Worm (Caenorhabditis elegans): ENCODE data around the gene sdz-18.

The sdz-18 gene

ce11 chrII:1706385-1706784 is at the start of gene sdz-18:
sdz-18 (minus strand) TSS chrII:1706485.
- TF ChIP-seq ceh-24 (tag; optimal IDR thresholded peaks at IDR 0.05) (no peak), pat-9 (tag; optimal IDR thresholded peaks at IDR 0.05) (no peak), unc-55 (GFP tag; optimal IDR thresholded peaks at IDR 0.05) (no peak), ahr-1 (tag; optimal IDR thresholded peaks at IDR 0.05) (no peak)

ce11 chrII:1756072-1756471 is 49.8 kb upstream of the sdz-18 start, which contains the start of gene F36H5.17:
F36H5.17 (minus strand) TSS chrII:1756172.
- TF ChIP-seq nhr-11 (tag; optimal IDR thresholded peaks at IDR 0.05) (no peak), ttx-3 (tag; optimal IDR thresholded peaks at IDR 0.05) (no peak), Y22D7AL.16 (tag; optimal IDR thresholded peaks at IDR 0.05) (no peak), T23F11.4 (GFP tag; optimal IDR thresholded peaks at IDR 0.05) (no peak), tbx-2 (tag; optimal IDR thresholded peaks at IDR 0.05) (no peak), ztf-16 (tag; optimal IDR thresholded peaks at IDR 0.05) (no peak), K09A11.1 (tag; optimal IDR thresholded peaks at IDR 0.05; ENCODE audit: insufficient read depth) (no peak), pax-1 (tag; optimal IDR thresholded peaks at IDR 0.05) (no peak), hlh-8 (tag; optimal IDR thresholded peaks at IDR 0.05) (no peak)

- TF ChIP-seq syd-9 (tag; optimal IDR thresholded peaks at IDR 0.05) (no peak), lim-6 (tag; optimal IDR thresholded peaks at IDR 0.05) (no peak), ceh-2 (tag; optimal IDR thresholded peaks at IDR 0.05) (no peak), ceh-48 (tag; optimal IDR thresholded peaks at IDR 0.05) (no peak), hlh-13 (GFP tag; optimal IDR thresholded peaks at IDR 0.05) (no peak), tbx-7 (tag; optimal IDR thresholded peaks at IDR 0.05) (no peak), pag-3 (tag; optimal IDR thresholded peaks at IDR 0.05; ENCODE audit: borderline replicate concordance) (no peak), unc-55 (GFP tag; optimal IDR thresholded peaks at IDR 0.05) (no peak), ama-1 (optimal IDR thresholded peaks at IDR 0.05) (no peak), ttx-3 (tag; optimal IDR thresholded peaks at IDR 0.05) (no peak), rnt-1 (tag; optimal IDR thresholded peaks at IDR 0.05) (no peak), fax-1 (tag; optimal IDR thresholded peaks at IDR 0.05) (no peak), lin-11 (tag; optimal IDR thresholded peaks at IDR 0.05) (no peak), ztf-16 (tag; optimal IDR thresholded peaks at IDR 0.05) (no peak), ceh-18 (tag; optimal IDR thresholded peaks at IDR 0.05) (no peak), sox-2 (GFP tag; IDR thresholded peaks at IDR 0.05) (no peak), hlh-6 (tag; optimal IDR thresholded peaks at IDR 0.05) (no peak), C08G9.2 (tag; optimal IDR thresholded peaks at IDR 0.05) (no peak), pax-1 (tag; optimal IDR thresholded peaks at IDR 0.05) (no peak), ceh-45 (GFP tag; IDR thresholded peaks at IDR 0.05) (no peak)
Measured at ce11 chrII:1752990-1753389, 46.7 kb upstream of the sdz-18 start, which contains the start of gene F36H5.9. F36H5.9 (minus strand) TSS chrII:1753090.

ce11 chrII:1750413-1750812 is 44.1 kb upstream of the sdz-18 start, which contains the start of the genes F36H5.13 and F36H5.8:
F36H5.13 (minus strand) TSS chrII:1750513.
F36H5.8 (minus strand) TSS chrII:1750686.
- no peak for TF ChIP-seq ceh-2 (tag; optimal IDR thresholded peaks at IDR 0.05)
- no peak for TF ChIP-seq ceh-24 (tag; optimal IDR thresholded peaks at IDR 0.05)
- no peak for TF ChIP-seq T23F11.4 (GFP tag; optimal IDR thresholded peaks at IDR 0.05)
- no peak for TF ChIP-seq zip-5 (tag; optimal IDR thresholded peaks at IDR 0.05)
- TF ChIP-seq pros-1 (tag; optimal IDR thresholded peaks at IDR 0.05): no peak
- no peak for TF ChIP-seq hlh-30 (tag; optimal IDR thresholded peaks at IDR 0.05; ENCODE audit: insufficient read depth)
- no peak for TF ChIP-seq mec-3 (tag; optimal IDR thresholded peaks at IDR 0.05; ENCODE audit: borderline replicate concordance)
- no peak for TF ChIP-seq C38D4.7 (GFP tag; optimal IDR thresholded peaks at IDR 0.05)
- no peak for TF ChIP-seq ceh-14 (tag; optimal IDR thresholded peaks at IDR 0.05)
- no peak for TF ChIP-seq unc-3 (GFP tag; conservative IDR thresholded peaks at IDR 0.05)
- TF ChIP-seq unc-3 (tag; optimal IDR thresholded peaks at IDR 0.05): no peak
- TF ChIP-seq sox-2 (GFP tag; IDR thresholded peaks at IDR 0.05): no peak
- no peak for TF ChIP-seq Y22D7AL.16 (tag; optimal IDR thresholded peaks at IDR 0.05)
- TF ChIP-seq hlh-15 (tag; optimal IDR thresholded peaks at IDR 0.05): no peak
- no peak for TF ChIP-seq dve-1 (tag; optimal IDR thresholded peaks at IDR 0.05)
- TF ChIP-seq rnt-1 (tag; optimal IDR thresholded peaks at IDR 0.05): no peak

All from whole organism, late embryonic.